Fruit fly (Drosophila melanogaster) whole organism, pupa: ENCODE data around the gene Oseg1.
A peak's percentile ranks its signal among the peaks of the same experiment; 100 is the strongest.

Experiments
- CG13204 ChIP-seq: fragments of 200-800 bp; sonication (Bioruptor generic); optimal IDR thresholded peaks from 2 replicates; lab custom pipeline; 2018; ENCODE audit warnings: missing biosample characterization, mild to moderate bottlenecking, missing genetic modification characterization, moderate library complexity
- CG15710 ChIP-seq: fragments of 200-800 bp; sonication (Bioruptor generic); optimal IDR thresholded peaks from 2 replicates; lab custom pipeline; 2018; ENCODE audit warnings: missing biosample characterization, mild to moderate bottlenecking, missing genetic modification characterization, moderate library complexity
- CG32121 ChIP-seq: fragments of 200-800 bp; sonication (Bioruptor generic); IDR thresholded peaks from 2 replicates; pipeline ENCODE4 v1.3.6; 2022; ENCODE audit warnings: missing biosample characterization, missing genetic modification characterization
- CG34367 ChIP-seq: fragments of 200-800 bp; sonication (Bioruptor generic); optimal IDR thresholded peaks from 2 replicates; lab custom pipeline; 2018; ENCODE audit warnings: missing biosample characterization, mild to moderate bottlenecking, missing genetic modification characterization
- CG4496 ChIP-seq: fragments of 200-800 bp; sonication (Bioruptor generic); IDR thresholded peaks from 3 replicates; pipeline ENCODE4 v1.3.6; 2022; ENCODE audit warnings: missing biosample characterization, missing genetic modification characterization
- CG8159 ChIP-seq: fragments of 200-800 bp; sonication (Bioruptor generic); optimal IDR thresholded peaks from 3 replicates; lab custom pipeline; 2018; ENCODE audit warnings: missing biosample characterization, mild to moderate bottlenecking, missing genetic modification characterization, moderate library complexity
- CG8301 ChIP-seq: fragments of 200-800 bp; sonication (Bioruptor generic); optimal IDR thresholded peaks from 2 replicates; lab custom pipeline; 2018; ENCODE audit warnings: missing biosample characterization, mild to moderate bottlenecking, missing genetic modification characterization
- CG9948 ChIP-seq: fragments of 200-800 bp; sonication (Bioruptor generic); optimal IDR thresholded peaks from 2 replicates; lab custom pipeline; 2018; ENCODE audit warnings: missing biosample characterization, mild to moderate bottlenecking, missing genetic modification characterization, moderate library complexity
- EcR ChIP-seq: fragments of 200-800 bp; sonication (Bioruptor generic); optimal IDR thresholded peaks from 3 replicates; lab custom pipeline; 2019; ENCODE audit warnings: missing biosample characterization, missing genetic modification characterization, mild to moderate bottlenecking, moderate library complexity, missing genetic modification reagents
- Pif1B ChIP-seq: fragments of 200-800 bp; sonication (Bioruptor generic); optimal IDR thresholded peaks from 3 replicates; lab custom pipeline; 2016; ENCODE audit warnings: missing biosample characterization, missing genetic modification characterization
- Snoo ChIP-seq: fragments of 200-800 bp; sonication (Bioruptor generic); optimal IDR thresholded peaks from 3 replicates; lab custom pipeline; 2017; ENCODE audit warnings: missing biosample characterization, mild to moderate bottlenecking, missing genetic modification characterization, inconsistent platforms
- gl ChIP-seq: fragments of 200-800 bp; sonication (Bioruptor generic); optimal IDR thresholded peaks from 2 replicates; lab custom pipeline; 2018; ENCODE audit warnings: missing biosample characterization, mild to moderate bottlenecking, missing genetic modification characterization

dm6 chr3L:8385055-8385454 lies 27.6 kb downstream of the Oseg1 start:
- TF ChIP-seq CG34367 (tag; lab: Kevin White, UChicago) (peak; percentile 81), EcR (GFP tag; lab: Kevin White, UChicago) (no peak), Pif1B (GFP tag; lab: Kevin White, UChicago) (peak; percentile 85), CG13204 (peak; percentile 54), CG15710 (tag; lab: Kevin White, UChicago) (peak; percentile 86), CG32121 (GFP tag; lab: Robert Waterston, UW) (peak; percentile 13; the same call in 1 of the 2 replicates), Snoo (peak; percentile 67), gl (tag; lab: Kevin White, UChicago) (peak; percentile 44), CG4496 (GFP tag; lab: Robert Waterston, UW) (peak; percentile 41; the same call in 2 of the 3 replicates), CG8301 (tag; lab: Kevin White, UChicago) (peak; percentile 91), CG8159 (tag; lab: Kevin White, UChicago) (peak; percentile 90), CG9948 (tag; lab: Kevin White, UChicago) (peak; percentile 86)
